Fruit fly (Drosophila melanogaster) whole organism, embryonic: ENCODE data around the gene smal.

Source experiments
- BEAF-32 ChIP-seq: fragments of 200-800 bp; sonication (Bioruptor generic); optimal IDR thresholded peaks from 3 replicates; lab custom pipeline; 2017; ENCODE audit warnings: missing biosample characterization, missing genetic modification characterization, mild to moderate bottlenecking, moderate library complexity, missing genetic modification reagents
- Blimp-1 ChIP-seq: fragments of 200-800 bp; sonication (Bioruptor generic); optimal IDR thresholded peaks from 3 replicates; lab custom pipeline; 2018; ENCODE audit warnings: missing biosample characterization, missing genetic modification characterization, mild to moderate bottlenecking, moderate library complexity, missing genetic modification reagents
- BtbVII ChIP-seq: fragments of 200-800 bp; sonication (Bioruptor generic); optimal IDR thresholded peaks from 3 replicates; lab custom pipeline; 2017; ENCODE audit warnings: missing biosample characterization, mild to moderate bottlenecking, missing genetic modification characterization
- CG10147 ChIP-seq: fragments of 200-800 bp; sonication (Bioruptor generic); optimal IDR thresholded peaks from 2 replicates; lab custom pipeline; 2019; ENCODE audit warnings: missing biosample characterization, mild to moderate bottlenecking, missing genetic modification characterization, moderate library complexity
- CG14441 ChIP-seq: fragments of 200-800 bp; sonication (Bioruptor generic); IDR thresholded peaks from 2 replicates; pipeline ENCODE4 v1.3.6; 2022; ENCODE audit warnings: missing biosample characterization, missing genetic modification characterization
- CG14710 ChIP-seq: fragments of 200-800 bp; sonication (Bioruptor generic); optimal IDR thresholded peaks from 3 replicates; lab custom pipeline; 2019; ENCODE audit warnings: missing biosample characterization, mild to moderate bottlenecking, missing genetic modification characterization, moderate library complexity
- CG14965 ChIP-seq: fragments of 200-800 bp; sonication (Bioruptor generic); optimal IDR thresholded peaks from 2 replicates; lab custom pipeline; 2016; ENCODE audit warnings: missing biosample characterization, missing genetic modification characterization, borderline replicate concordance
- CG1603 ChIP-seq: fragments of 200-800 bp; sonication (Bioruptor generic); optimal IDR thresholded peaks from 2 replicates; lab custom pipeline; 2019; ENCODE audit warnings: missing biosample characterization, mild to moderate bottlenecking, missing genetic modification characterization, moderate library complexity
- CG17385 ChIP-seq: fragments of 200-800 bp; sonication (Bioruptor generic); optimal IDR thresholded peaks from 3 replicates; lab custom pipeline; 2018; ENCODE audit warnings: missing biosample characterization, mild to moderate bottlenecking, missing genetic modification characterization
- CG33213 ChIP-seq: fragments of 200-800 bp; sonication (Bioruptor generic); optimal IDR thresholded peaks from 3 replicates; lab custom pipeline; 2016; ENCODE audit warnings: missing biosample characterization, missing genetic modification characterization
- CG6689 ChIP-seq: fragments of 200-800 bp; sonication (Bioruptor generic); IDR thresholded peaks from 2 replicates; pipeline ENCODE4 v1.3.6; 2022; ENCODE audit warnings: missing biosample characterization, missing genetic modification characterization
- CG9727 ChIP-seq: fragments of 200-800 bp; sonication (Bioruptor generic); optimal IDR thresholded peaks from 3 replicates; lab custom pipeline; 2017; ENCODE audit warnings: missing biosample characterization, mild to moderate bottlenecking, missing genetic modification characterization
- CTCF ChIP-seq: fragments of 200-800 bp; sonication (Bioruptor generic); optimal IDR thresholded peaks from 2 replicates; lab custom pipeline; 2017; ENCODE audit warnings: missing biosample characterization, mild to moderate bottlenecking, missing genetic modification characterization, moderate library complexity
- Dip3 ChIP-seq: fragments of 200-800 bp; sonication (Bioruptor generic); optimal IDR thresholded peaks from 3 replicates; lab custom pipeline; 2016; ENCODE audit warnings: missing biosample characterization, missing genetic modification characterization
- ERR ChIP-seq: fragments of 200-800 bp; sonication (Bioruptor generic); optimal IDR thresholded peaks from 2 replicates; lab custom pipeline; 2016; ENCODE audit warnings: missing biosample characterization, missing genetic modification characterization
- GATAe ChIP-seq: fragments of 200-800 bp; sonication (Bioruptor generic); conservative IDR thresholded peaks from 2 replicates; pipeline ENCODE4 v1.3.6; 2022; ENCODE audit warnings: missing biosample characterization, missing genetic modification characterization
- Med ChIP-seq: fragments of 200-800 bp; sonication (Bioruptor generic); peaks from one replicate; lab custom pipeline; 2016; ENCODE audit warnings: missing biosample characterization, missing genetic modification characterization, mild to moderate bottlenecking, inconsistent platforms, moderate library complexity
- NC2β ChIP-seq: fragments of 200-800 bp; sonication (Bioruptor generic); optimal IDR thresholded peaks from 2 replicates; lab custom pipeline; 2016; ENCODE audit warnings: missing biosample characterization, missing genetic modification characterization
- NFAT ChIP-seq: fragments of 200-800 bp; sonication (Bioruptor generic); IDR thresholded peaks from 2 replicates; pipeline ENCODE4 v1.3.6; 2022; ENCODE audit warnings: missing biosample characterization, missing genetic modification characterization
- Pdp1 ChIP-seq, 2 experiments: fragments of 200-800 bp; sonication (Bioruptor generic); optimal IDR thresholded peaks; 3 replicates each; lab custom pipeline; 2016; ENCODE audit warnings: missing biosample characterization in 2 of 2, missing genetic modification characterization in 2 of 2, mild to moderate bottlenecking in 1 of 2, moderate library complexity in 1 of 2
- Scr ChIP-seq: fragments of 200-800 bp; sonication (Bioruptor generic); IDR thresholded peaks from 2 replicates; pipeline ENCODE4 v1.3.6; 2022; ENCODE audit warnings: missing biosample characterization, missing genetic modification characterization; ENCODE audit not compliant: partially characterized antibody
- Sry-δ ChIP-seq: fragments of 200-800 bp; sonication (Bioruptor generic); optimal IDR thresholded peaks from 2 replicates; lab custom pipeline; 2016; ENCODE audit warnings: missing biosample characterization, missing genetic modification characterization
- br ChIP-seq: fragments of >200 bp; optimal IDR thresholded peaks from 2 replicates; lab custom pipeline; 2017
- cas ChIP-seq: fragments of 200-800 bp; sonication (Bioruptor generic); IDR thresholded peaks from 2 replicates; pipeline ENCODE4 v1.3.6; 2022; ENCODE audit warnings: missing biosample characterization, missing genetic modification characterization
- caup ChIP-seq: fragments of 200-800 bp; sonication (Bioruptor generic); optimal IDR thresholded peaks from 3 replicates; lab custom pipeline; 2017; ENCODE audit warnings: missing biosample characterization, mild to moderate bottlenecking, missing genetic modification characterization, moderate library complexity; ENCODE audit not compliant: severe bottlenecking
- crol ChIP-seq: fragments of 200-800 bp; sonication (Bioruptor generic); IDR thresholded peaks from 2 replicates; pipeline ENCODE4 v1.3.6; 2022; ENCODE audit warnings: missing biosample characterization, missing genetic modification characterization
- dmrt11E ChIP-seq: fragments of 200-800 bp; sonication (Bioruptor generic); optimal IDR thresholded peaks from 3 replicates; lab custom pipeline; 2018; ENCODE audit warnings: missing biosample characterization, mild to moderate bottlenecking, missing genetic modification characterization, moderate library complexity
- en ChIP-seq: fragments of 200-800 bp; sonication (Bioruptor generic); optimal IDR thresholded peaks from 2 replicates; lab custom pipeline; 2016; ENCODE audit warnings: missing biosample characterization, missing genetic modification characterization
- ewg ChIP-seq: fragments of 200-800 bp; sonication (Bioruptor generic); optimal IDR thresholded peaks from 3 replicates; lab custom pipeline; 2017; ENCODE audit warnings: mild to moderate bottlenecking, missing biosample characterization, missing genetic modification reagents, missing genetic modification characterization
- exex ChIP-seq: fragments of 200-800 bp; sonication (Bioruptor generic); optimal IDR thresholded peaks from 4 replicates; lab custom pipeline; 2018; ENCODE audit warnings: missing biosample characterization, mild to moderate bottlenecking, missing genetic modification characterization, moderate library complexity
- gce ChIP-seq: fragments of 200-800 bp; sonication (Bioruptor generic); IDR thresholded peaks from 3 replicates; pipeline ENCODE4 v1.3.6; 2022; ENCODE audit warnings: missing biosample characterization, missing genetic modification characterization
- gcm2 ChIP-seq: fragments of 200-800 bp; sonication (Bioruptor generic); optimal IDR thresholded peaks from 2 replicates; lab custom pipeline; 2016; ENCODE audit warnings: missing biosample characterization, missing genetic modification characterization
- grn ChIP-seq: fragments of 200-800 bp; sonication (Bioruptor generic); optimal IDR thresholded peaks from 3 replicates; lab custom pipeline; 2017; ENCODE audit warnings: missing biosample characterization, missing genetic modification characterization
- hkb ChIP-seq, 2 experiments: fragments of 200-800 bp in 1 of 2; fragments of >200 bp in 1 of 2; sonication (Bioruptor generic) in 1 of 2; IDR thresholded peaks in 1 of 2; optimal IDR thresholded peaks in 1 of 2; 2 replicates each; pipeline versions ENCODE4 v1.3.6 to Lab custom; 2017 to 2022; ENCODE audit warnings: missing biosample characterization in 1 of 2, missing genetic modification characterization in 1 of 2
- ind ChIP-seq: fragments of 200-800 bp; sonication (Bioruptor generic); optimal IDR thresholded peaks from 3 replicates; lab custom pipeline; 2016; ENCODE audit warnings: missing biosample characterization, missing genetic modification characterization
- jigr1 ChIP-seq: fragments of 200-800 bp; sonication (Bioruptor generic); IDR thresholded peaks from 3 replicates; pipeline ENCODE4 v1.3.6; 2022; ENCODE audit warnings: missing biosample characterization, missing genetic modification characterization
- kni ChIP-seq: fragments of 200-800 bp; sonication (Bioruptor generic); optimal IDR thresholded peaks from 3 replicates; lab custom pipeline; 2017; ENCODE audit warnings: mild to moderate bottlenecking, missing biosample characterization, missing genetic modification reagents, missing genetic modification characterization
- lola ChIP-seq, 3 experiments: fragments of >200 bp in 2 of 3; fragments of 200-800 bp in 1 of 3; sonication (Bioruptor generic) in 1 of 3; optimal IDR thresholded peaks; 2 replicates each; lab custom pipeline; 2017 to 2019; ENCODE audit warnings: missing biosample characterization in 3 of 3, missing genetic modification characterization in 3 of 3, mild to moderate bottlenecking in 1 of 3, moderate library complexity in 1 of 3
- lov ChIP-seq, 2 experiments: fragments of 200-800 bp in 1 of 2; fragments of >200 bp in 1 of 2; sonication (Bioruptor generic) in 1 of 2; IDR thresholded peaks in 1 of 2; optimal IDR thresholded peaks in 1 of 2; 2 replicates in 1 of 2; 3 replicates in 1 of 2; pipeline versions ENCODE4 v1.3.6 to Lab custom; 2017 to 2022; ENCODE audit warnings: missing biosample characterization in 1 of 2, missing genetic modification characterization in 1 of 2
- nerfin-1 ChIP-seq: fragments of 200-800 bp; sonication (Bioruptor generic); optimal IDR thresholded peaks from 3 replicates; lab custom pipeline; 2019; ENCODE audit warnings: missing biosample characterization, mild to moderate bottlenecking, missing genetic modification characterization, moderate library complexity
- pb ChIP-seq: fragments of 200-800 bp; sonication (Bioruptor generic); optimal IDR thresholded peaks from 3 replicates; lab custom pipeline; 2016; ENCODE audit warnings: missing biosample characterization, missing genetic modification characterization
- repo ChIP-seq: fragments of 200-800 bp; sonication (Bioruptor generic); optimal IDR thresholded peaks from 2 replicates; lab custom pipeline; 2016; ENCODE audit warnings: missing biosample characterization, missing genetic modification characterization
- sens ChIP-seq: fragments of 200-800 bp; sonication (Bioruptor generic); peaks from one replicate; lab custom pipeline; 2016; ENCODE audit warnings: missing biosample characterization, missing genetic modification characterization
- shn ChIP-seq: fragments of 200-800 bp; sonication (Bioruptor generic); optimal IDR thresholded peaks from 3 replicates; lab custom pipeline; 2016; ENCODE audit warnings: missing biosample characterization, missing genetic modification characterization
- sqz ChIP-seq: fragments of 200-800 bp; sonication (Bioruptor generic); optimal IDR thresholded peaks from 3 replicates; lab custom pipeline; 2018; ENCODE audit warnings: missing biosample characterization, mild to moderate bottlenecking, missing genetic modification characterization

The smal gene

DNA sequence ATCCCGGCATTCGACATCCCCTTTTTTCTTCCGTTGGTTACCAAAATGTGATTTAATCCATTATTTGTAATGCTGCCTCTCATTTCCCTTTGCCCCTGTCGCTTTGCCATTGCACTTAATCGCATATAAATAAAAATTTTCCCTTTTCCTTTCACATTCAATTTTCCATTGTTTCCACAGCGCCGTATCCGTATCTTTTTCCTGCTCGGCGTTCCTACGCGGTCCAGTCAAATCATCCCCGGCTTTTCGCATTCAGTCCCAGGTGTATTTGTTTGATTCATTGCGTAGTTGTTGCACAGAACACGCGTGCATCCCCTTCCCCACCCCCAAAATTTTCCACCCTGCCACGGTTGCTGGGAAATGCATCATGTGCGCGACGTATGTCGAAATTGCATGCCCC lies 37.0 kb downstream of the smal start (continued):
- TF ChIP-seq ERR (GFP tag; lab: Kevin White, UChicago) (no peak), caup (GFP tag; lab: Kevin White, UChicago) (no peak)
- TF ChIP-seq, all 482 proteins: peak for 12

DNA sequence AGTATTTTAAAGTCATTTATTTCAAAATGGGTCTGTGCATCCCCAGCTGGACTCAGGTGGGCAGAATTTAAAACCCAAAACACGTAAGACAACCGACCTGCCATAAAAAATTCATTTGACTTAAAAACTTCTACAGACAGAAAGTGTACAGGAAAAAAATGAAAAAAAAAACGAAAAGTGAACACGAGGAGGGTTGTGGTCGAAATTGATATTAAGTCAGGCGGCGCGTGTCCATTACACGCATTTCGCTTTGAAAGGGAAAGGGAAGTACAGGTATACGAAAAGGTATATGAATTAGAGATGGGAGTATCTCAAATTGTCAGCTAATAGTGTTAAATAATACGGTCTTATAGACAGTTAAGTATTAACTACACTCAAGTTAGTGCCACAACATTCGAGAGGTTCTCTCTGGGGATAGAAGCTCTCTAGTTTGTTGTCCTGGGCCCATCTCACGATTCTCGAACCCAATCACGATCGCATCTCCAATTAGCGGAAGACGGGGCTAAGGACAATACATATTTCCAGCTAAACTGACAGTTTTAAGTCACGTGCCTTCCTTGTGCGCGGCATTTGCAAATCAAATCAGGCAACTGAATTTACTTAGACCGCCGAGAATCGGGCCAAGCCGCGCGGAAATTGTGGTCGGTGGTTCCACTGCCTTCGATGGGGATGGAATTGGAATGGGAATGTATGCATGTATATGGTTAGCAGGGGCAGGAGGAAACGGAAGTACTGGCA lies 39.9 kb downstream of the smal start:
- no peak for TF ChIP-seq Scr
- no peak for TF ChIP-seq ewg
- peak; percentile 14 for TF ChIP-seq Sry-δ
- TF ChIP-seq sens (GFP tag; lab: Kevin White, UChicago): peak; percentile 64
- TF ChIP-seq Dip3 (GFP tag; lab: Kevin White, UChicago): no peak
- peak in 1 of 3 experiments; percentile 5 for TF ChIP-seq lola (GFP tag; optimal IDR thresholded peaks at IDR 0.05; lab: Kevin White, UChicago)
- TF ChIP-seq NC2β (GFP tag; lab: Kevin White, UChicago): no peak
- TF ChIP-seq ind (GFP tag; lab: Kevin White, UChicago): no peak
- no peak for TF ChIP-seq lov (optimal IDR thresholded peaks at IDR 0.05; lab: Kevin White, UChicago)
- no peak for TF ChIP-seq lov (GFP tag; IDR thresholded peaks at IDR 0.05; lab: Robert Waterston, UW)
- peak; percentile 7 for TF ChIP-seq dmrt11E (tag; lab: Kevin White, UChicago)
- peak; percentile 66 for TF ChIP-seq kni (GFP tag; lab: Kevin White, UChicago)
- peak; percentile 24; the same call in 1 of the 2 replicates for TF ChIP-seq CG6689
- TF ChIP-seq Blimp-1 (GFP tag; lab: Kevin White, UChicago): peak; percentile 74
- peak; percentile 29 for TF ChIP-seq BEAF-32 (GFP tag; lab: Kevin White, UChicago)
- no peak for TF ChIP-seq CG10147
- TF ChIP-seq crol (GFP tag; lab: Robert Waterston, UW): no peak
- peak; percentile 9 for TF ChIP-seq CG1603
- no peak for TF ChIP-seq NFAT
- no peak for TF ChIP-seq br (lab: Kevin White, UChicago)
- TF ChIP-seq sqz (GFP tag; lab: Kevin White, UChicago): peak; percentile 54
- no peak for TF ChIP-seq hkb (optimal IDR thresholded peaks at IDR 0.05; lab: Kevin White, UChicago)
- no peak for TF ChIP-seq hkb (GFP tag; IDR thresholded peaks at IDR 0.05; lab: Robert Waterston, UW)
- peak; percentile 55 for TF ChIP-seq Med (GFP tag; lab: Kevin White, UChicago)

DNA sequence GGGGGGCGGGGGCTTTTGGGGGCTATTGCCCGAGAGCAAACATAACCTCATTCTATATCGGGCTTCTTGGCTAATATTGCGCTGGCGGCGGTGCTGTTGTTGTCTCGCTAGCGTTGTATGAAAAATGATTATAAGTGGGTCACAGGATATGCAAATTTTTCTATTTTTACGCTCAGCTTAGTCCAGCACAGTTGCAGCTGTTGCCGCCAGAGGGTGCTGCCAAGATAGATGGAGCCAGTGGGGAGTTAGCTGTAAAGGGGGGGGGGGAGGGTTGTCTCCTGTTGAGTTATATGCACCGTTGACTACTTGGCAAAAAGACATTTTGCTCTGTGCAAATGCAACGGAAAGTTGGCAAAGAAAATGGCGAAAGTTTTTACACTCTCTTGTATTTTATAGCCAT lies 42.0 kb downstream of the smal start:
- no peak for TF ChIP-seq nerfin-1 (tag; lab: Kevin White, UChicago)
- TF ChIP-seq CG14965 (GFP tag; lab: Kevin White, UChicago): no peak
- TF ChIP-seq pb (GFP tag; lab: Kevin White, UChicago): no peak
- no peak for TF ChIP-seq shn
- no peak for TF ChIP-seq cas (GFP tag; lab: Robert Waterston, UW)
- no peak for TF ChIP-seq BtbVII (GFP tag; lab: Kevin White, UChicago)
- no peak for TF ChIP-seq gce (GFP tag; lab: Robert Waterston, UW)
- TF ChIP-seq gcm2: no peak
- TF ChIP-seq CTCF (GFP tag; lab: Kevin White, UChicago): peak; percentile 83
- TF ChIP-seq crol (GFP tag; lab: Robert Waterston, UW): 0 out of 2 replicates have a peak, but pooled peaks have one; percentile 11
- TF ChIP-seq repo (GFP tag; lab: Kevin White, UChicago): no peak

DNA sequence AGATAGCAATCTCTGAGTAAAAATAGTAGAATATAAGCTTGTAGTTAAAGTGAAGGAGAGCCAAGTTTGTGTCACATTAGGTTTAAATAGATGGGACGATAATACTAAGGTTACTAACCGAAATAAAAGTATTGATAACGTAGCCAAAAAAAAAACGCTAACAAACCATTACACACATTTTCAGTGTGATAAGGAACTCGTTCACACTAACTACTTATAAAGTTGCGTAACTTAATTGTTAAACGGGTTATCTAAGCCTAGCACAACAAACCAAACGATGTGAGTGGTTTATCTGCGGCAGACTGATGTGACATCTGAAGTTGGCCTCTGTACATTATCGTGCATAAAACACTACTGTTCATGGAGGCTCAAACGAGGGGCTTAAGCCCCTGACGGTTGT lies 45.3 kb downstream of the smal start:
- TF ChIP-seq GATAe: peak; percentile 25; the same call in 1 of the 2 replicates
- no peak for TF ChIP-seq CG14441 (GFP tag; lab: Robert Waterston, UW)
- TF ChIP-seq CG9727 (GFP tag; lab: Kevin White, UChicago): no peak
- no peak for TF ChIP-seq en (GFP tag; lab: Kevin White, UChicago)
- no peak for TF ChIP-seq CG33213 (GFP tag; lab: Kevin White, UChicago)
- peak in 1 of 2 experiments; percentile 91 for TF ChIP-seq Pdp1 (GFP tag; optimal IDR thresholded peaks at IDR 0.05; lab: Kevin White, UChicago)
- no peak for TF ChIP-seq jigr1
- no peak for TF ChIP-seq CG14710
- TF ChIP-seq exex (tag; lab: Kevin White, UChicago): peak; percentile 76
- peak; percentile 56 for TF ChIP-seq grn (GFP tag; lab: Kevin White, UChicago)
- TF ChIP-seq hkb (optimal IDR thresholded peaks at IDR 0.05; lab: Kevin White, UChicago): no peak
- TF ChIP-seq hkb (GFP tag; IDR thresholded peaks at IDR 0.05; lab: Robert Waterston, UW): no peak
- no peak for TF ChIP-seq CG17385 (GFP tag; lab: Kevin White, UChicago)
- TF ChIP-seq, all 482 proteins: peak for 4
